Worm (Caenorhabditis elegans) whole organism, young adult: ENCODE measurements around the gene F25B5.3.
A peak's percentile ranks its signal among the peaks of the same experiment; 100 is the strongest.

ENCODE experiments used
- B0019.2 ChIP-seq: fragments of 200-800 bp; sonication (Bioruptor generic); conservative IDR thresholded peaks from 2 replicates; pipeline ENCODE4 v1.3.6; 2022; ENCODE audit warnings: missing genetic modification reagents, missing genetic modification characterization, missing compliant biosample characterization
- B0261.1 ChIP-seq: sonication (generic microtip); optimal IDR thresholded peaks from 2 replicates; lab custom pipeline; 2016; ENCODE audit warnings: mild to moderate bottlenecking, missing genetic modification characterization, moderate library complexity, missing compliant biosample characterization
- D2030.7 ChIP-seq: fragments of 200-800 bp; sonication (Bioruptor generic); IDR thresholded peaks from 2 replicates; pipeline ENCODE4 v1.3.6; 2022; ENCODE audit warnings: missing genetic modification reagents, missing genetic modification characterization, missing compliant biosample characterization
- F33H1.4 ChIP-seq: fragments of 200-800 bp; sonication (Bioruptor generic); IDR thresholded peaks from 2 replicates; pipeline ENCODE4 v1.3.6; 2022; ENCODE audit warnings: missing genetic modification reagents, missing genetic modification characterization, missing compliant biosample characterization
- F49E8.2 ChIP-seq: sonication (generic microtip); optimal IDR thresholded peaks from 3 replicates; lab custom pipeline; 2017; ENCODE audit warnings: missing genetic modification characterization, mild to moderate bottlenecking, missing compliant biosample characterization, antibody characterized with exemption, moderate library complexity; ENCODE audit not compliant: insufficient read depth
- F55B11.4 ChIP-seq: sonication (generic microtip); optimal IDR thresholded peaks from 2 replicates; lab custom pipeline; 2016; ENCODE audit warnings: missing compliant biosample characterization, missing genetic modification characterization, borderline replicate concordance; ENCODE audit not compliant: insufficient read depth
- T26A5.8 ChIP-seq: sonication (generic microtip); optimal IDR thresholded peaks from 2 replicates; lab custom pipeline; 2016; ENCODE audit warnings: missing genetic modification characterization, missing compliant biosample characterization
- Y67H2A.10 ChIP-seq: fragments of 200-800 bp; sonication (Bioruptor generic); conservative IDR thresholded peaks from 2 replicates; pipeline ENCODE4 v1.3.6; 2022; ENCODE audit warnings: missing genetic modification reagents, missing genetic modification characterization, missing compliant biosample characterization
- Y79H2A.3 ChIP-seq: fragments of 200-800 bp; sonication (Bioruptor generic); conservative IDR thresholded peaks from 2 replicates; pipeline ENCODE4 v1.3.6; 2022; ENCODE audit warnings: missing genetic modification reagents, missing genetic modification characterization, missing compliant biosample characterization
- Y95B8A.8 ChIP-seq: fragments of 200-800 bp; sonication (Bioruptor generic); IDR thresholded peaks from 2 replicates; pipeline ENCODE4 v1.3.6; 2022; ENCODE audit warnings: missing genetic modification reagents, missing genetic modification characterization, missing compliant biosample characterization
- ZK185.1 ChIP-seq: sonication (generic microtip); optimal IDR thresholded peaks from 2 replicates; lab custom pipeline; 2016; ENCODE audit warnings: mild to moderate bottlenecking, missing genetic modification characterization, missing compliant biosample characterization; ENCODE audit not compliant: poor library complexity, severe bottlenecking
- aptf-3 ChIP-seq: fragments of 200-800 bp; sonication (Bioruptor generic); IDR thresholded peaks from 2 replicates; pipeline ENCODE4 v1.3.6; 2022; ENCODE audit warnings: missing genetic modification characterization, missing compliant biosample characterization
- atf-7 ChIP-seq: sonication (generic microtip); optimal IDR thresholded peaks from 2 replicates; lab custom pipeline; 2017; ENCODE audit warnings: mild to moderate bottlenecking, missing genetic modification characterization, missing compliant biosample characterization
- ceh-100 ChIP-seq: fragments of 200-800 bp; sonication (Bioruptor generic); IDR thresholded peaks from 2 replicates; pipeline ENCODE4 v1.3.6; 2022; ENCODE audit warnings: missing genetic modification reagents, missing genetic modification characterization, missing compliant biosample characterization
- ceh-40 ChIP-seq: fragments of 200-800 bp; sonication (Bioruptor generic); IDR thresholded peaks from 2 replicates; pipeline ENCODE4 v1.3.6; 2022; ENCODE audit warnings: missing genetic modification characterization, missing compliant biosample characterization
- dpff-1 ChIP-seq: sonication (generic microtip); optimal IDR thresholded peaks from 2 replicates; lab custom pipeline; 2017; ENCODE audit warnings: mild to moderate bottlenecking, missing genetic modification characterization, missing compliant biosample characterization
- dpl-1 ChIP-seq: fragments of 150-350 bp; optimal IDR thresholded peaks from 2 replicates; lab custom pipeline; 2014; ENCODE audit warnings: missing biosample characterization, missing genetic modification reagents, missing genetic modification characterization
- efl-1 ChIP-seq: fragments of 150-350 bp; optimal IDR thresholded peaks from 2 replicates; lab custom pipeline; 2014; ENCODE audit warnings: missing biosample characterization, missing genetic modification reagents, missing genetic modification characterization
- egrh-3 ChIP-seq: fragments of 200-800 bp; sonication (Bioruptor generic); IDR thresholded peaks from 2 replicates; pipeline ENCODE4 v1.3.6; 2022; ENCODE audit warnings: missing genetic modification reagents, missing genetic modification characterization, missing compliant biosample characterization
- hsf-1 ChIP-seq: fragments of 200-800 bp; sonication (Bioruptor generic); IDR thresholded peaks from 2 replicates; pipeline ENCODE4 v1.3.6; 2022; ENCODE audit warnings: missing genetic modification reagents, missing genetic modification characterization, missing compliant biosample characterization
- lag-1 ChIP-seq: fragments of 200-800 bp; sonication (Bioruptor generic); IDR thresholded peaks from 2 replicates; pipeline ENCODE4 v1.3.6; 2022; ENCODE audit warnings: missing genetic modification reagents, missing genetic modification characterization, missing compliant biosample characterization
- lin-35 ChIP-seq, 3 experiments: fragments of 150-350 bp in 2 of 3; sonication (generic microtip) in 1 of 3; optimal IDR thresholded peaks; 2 replicates each; lab custom pipeline; 2014 to 2018; ENCODE audit warnings: missing biosample characterization in 3 of 3, missing genetic modification characterization in 3 of 3, missing genetic modification reagents in 3 of 3
- lin-40 ChIP-seq: sonication (generic microtip); optimal IDR thresholded peaks from 2 replicates; lab custom pipeline; 2016; ENCODE audit warnings: missing genetic modification characterization, mild to moderate bottlenecking, missing compliant biosample characterization, missing genotype, missing genetic modification reagents
- lin-54 ChIP-seq: fragments of 200-800 bp; sonication (Bioruptor generic); optimal IDR thresholded peaks from 2 replicates; lab custom pipeline; 2018; ENCODE audit warnings: mild to moderate bottlenecking, missing genetic modification characterization, missing compliant biosample characterization
- lir-1 ChIP-seq: fragments of 200-800 bp; sonication (Bioruptor generic); conservative IDR thresholded peaks from 2 replicates; pipeline ENCODE4 v1.3.6; 2022; ENCODE audit warnings: missing genetic modification reagents, missing genetic modification characterization, missing compliant biosample characterization
- lsl-1 ChIP-seq: fragments of 200-800 bp; sonication (Bioruptor generic); optimal IDR thresholded peaks from 2 replicates; lab custom pipeline; 2018; ENCODE audit warnings: mild to moderate bottlenecking, missing genetic modification characterization, moderate library complexity, missing compliant biosample characterization
- lsy-27 ChIP-seq: sonication (generic microtip); optimal IDR thresholded peaks from 2 replicates; lab custom pipeline; 2017; ENCODE audit warnings: missing genetic modification characterization, mild to moderate bottlenecking, missing compliant biosample characterization, antibody characterized with exemption, missing genotype, borderline replicate concordance; ENCODE audit not compliant: insufficient read depth
- madf-6 ChIP-seq: fragments of 200-800 bp; sonication (Bioruptor generic); IDR thresholded peaks from 2 replicates; pipeline ENCODE4 v1.3.6; 2022; ENCODE audit warnings: missing genetic modification reagents, missing genetic modification characterization, missing compliant biosample characterization
- mel-28 ChIP-seq: sonication (generic microtip); optimal IDR thresholded peaks from 2 replicates; lab custom pipeline; 2016; ENCODE audit warnings: borderline replicate concordance, mild to moderate bottlenecking, missing genetic modification characterization, missing compliant biosample characterization
- mes-4 ChIP-seq: sonication (generic microtip); optimal IDR thresholded peaks from 2 replicates; lab custom pipeline; 2016; ENCODE audit warnings: missing genotype, missing genetic modification characterization, missing compliant biosample characterization
- mxl-1 ChIP-seq: sonication (generic microtip); optimal IDR thresholded peaks from 2 replicates; lab custom pipeline; 2016; ENCODE audit warnings: missing genetic modification characterization, missing compliant biosample characterization
- nhr-120 ChIP-seq: fragments of 200-800 bp; sonication (Bioruptor generic); IDR thresholded peaks from 2 replicates; pipeline ENCODE4 v1.3.6; 2022; ENCODE audit warnings: missing genetic modification characterization, missing compliant biosample characterization
- nhr-80 ChIP-seq: sonication (generic microtip); optimal IDR thresholded peaks from 2 replicates; lab custom pipeline; 2016; ENCODE audit warnings: missing genetic modification characterization, missing compliant biosample characterization
- nhr-90 ChIP-seq: sonication (generic microtip); optimal IDR thresholded peaks from 2 replicates; lab custom pipeline; 2016; ENCODE audit warnings: missing genotype, mild to moderate bottlenecking, missing genetic modification characterization, missing compliant biosample characterization
- pha-4 ChIP-seq: fragments of 150-350 bp; sonication (generic microtip); optimal IDR thresholded peaks from 2 replicates; lab custom pipeline; 2014; ENCODE audit warnings: missing biosample characterization, missing genetic modification reagents, missing genetic modification characterization
- rec-8 ChIP-seq, 2 experiments: sonication (generic microtip); optimal IDR thresholded peaks; 2 replicates each; lab custom pipeline; 2016; ENCODE audit warnings: mild to moderate bottlenecking in 2 of 2, missing genetic modification characterization in 2 of 2, missing genetic modification reagents in 2 of 2, missing genotype in 2 of 2, missing biosample characterization in 1 of 2, missing compliant biosample characterization in 1 of 2, moderate library complexity in 1 of 2
- repo-1 ChIP-seq: sonication (generic microtip); optimal IDR thresholded peaks from 2 replicates; lab custom pipeline; 2017; ENCODE audit warnings: mild to moderate bottlenecking, missing genetic modification characterization, missing compliant biosample characterization
- sdz-38 ChIP-seq: sonication (generic microtip); optimal IDR thresholded peaks from 2 replicates; lab custom pipeline; 2016; ENCODE audit warnings: missing genotype, missing genetic modification characterization, missing compliant biosample characterization
- snpc-3.4 ChIP-seq: sonication (generic microtip); optimal IDR thresholded peaks from 2 replicates; lab custom pipeline; 2017; ENCODE audit warnings: missing genetic modification characterization, mild to moderate bottlenecking, missing compliant biosample characterization, antibody characterized with exemption, moderate library complexity, missing genotype, missing genetic modification reagents
- unc-130 ChIP-seq: sonication (generic microtip); optimal IDR thresholded peaks from 2 replicates; lab custom pipeline; 2016; ENCODE audit warnings: missing genetic modification reagents, missing genetic modification characterization, missing compliant biosample characterization
- unc-62 ChIP-seq: fragments of 150-350 bp; optimal IDR thresholded peaks from 2 replicates; lab custom pipeline; 2014; ENCODE audit warnings: missing biosample characterization, missing genetic modification reagents, missing genetic modification characterization
- xnd-1 ChIP-seq: sonication (generic microtip); optimal IDR thresholded peaks from 2 replicates; lab custom pipeline; 2016; ENCODE audit warnings: missing genotype, missing genetic modification reagents, missing genetic modification characterization, missing compliant biosample characterization
- zim-3 ChIP-seq: sonication (generic microtip); optimal IDR thresholded peaks from 2 replicates; lab custom pipeline; 2017; ENCODE audit warnings: mild to moderate bottlenecking, missing genetic modification characterization, moderate library complexity, missing compliant biosample characterization
- ztf-18 ChIP-seq: sonication (generic microtip); optimal IDR thresholded peaks from 2 replicates; lab custom pipeline; 2016; ENCODE audit warnings: missing genotype, mild to moderate bottlenecking, missing genetic modification characterization, missing compliant biosample characterization
- ztf-22 ChIP-seq: fragments of 200-800 bp; sonication (Bioruptor generic); optimal IDR thresholded peaks from 2 replicates; lab custom pipeline; 2018; ENCODE audit warnings: mild to moderate bottlenecking, missing genetic modification characterization, moderate library complexity, missing compliant biosample characterization
- ztf-26 ChIP-seq: sonication (generic microtip); optimal IDR thresholded peaks from 2 replicates; lab custom pipeline; 2017; ENCODE audit warnings: missing genetic modification characterization, missing compliant biosample characterization
- ztf-28 ChIP-seq: fragments of 200-800 bp; sonication (Bioruptor generic); IDR thresholded peaks from 2 replicates; pipeline ENCODE4 v1.3.6; 2022; ENCODE audit warnings: missing genetic modification reagents, missing genetic modification characterization, missing compliant biosample characterization
- ztf-3 ChIP-seq: fragments of 200-800 bp; sonication (Bioruptor generic); optimal IDR thresholded peaks from 2 replicates; lab custom pipeline; 2018; ENCODE audit warnings: mild to moderate bottlenecking, missing genetic modification characterization, missing compliant biosample characterization

Gene F25B5.3

DNA sequence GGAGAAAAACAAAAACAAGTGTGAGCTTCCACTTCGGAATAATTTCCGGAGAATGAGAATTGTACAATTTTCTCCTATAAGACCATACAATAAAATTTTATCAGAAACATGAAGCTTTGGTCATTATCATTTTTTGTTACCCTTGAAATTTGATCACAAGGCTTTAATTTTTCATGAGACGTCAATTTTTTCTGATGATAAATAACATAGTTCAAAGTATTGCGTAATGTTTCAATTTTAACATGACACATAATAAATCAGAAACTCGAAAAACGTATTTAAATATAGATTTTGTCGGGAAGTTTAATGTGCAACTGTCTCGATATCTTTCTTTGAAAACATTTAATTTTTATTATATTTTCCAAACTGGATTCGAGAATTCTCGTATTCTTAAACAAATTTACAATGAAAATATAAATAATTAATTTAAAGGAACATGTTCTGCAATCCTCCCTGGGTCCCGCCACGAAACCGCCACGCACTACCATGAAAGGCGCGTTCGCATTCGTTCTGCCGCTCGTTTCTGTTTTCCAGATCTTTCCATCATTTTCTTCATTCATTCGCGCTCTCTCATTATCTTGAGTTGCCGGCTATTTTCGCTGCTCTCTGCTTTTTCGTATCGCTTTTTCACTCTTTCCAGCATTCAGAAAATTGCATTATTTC, 9.8 kb upstream of the F25B5.3 start (continued):
- TF ChIP-seq zim-3 (tag; lab: Kevin White, UChicago) = no peak
- TF ChIP-seq repo-1 (tag; lab: Kevin White, UChicago) = no peak
- TF ChIP-seq lag-1 = no peak
- no peak for TF ChIP-seq lsy-27 (tag; lab: Kevin White, UChicago)
- TF ChIP-seq nhr-90 (tag; lab: Kevin White, UChicago) = no peak
- peak; percentile 78 for TF ChIP-seq snpc-3.4 (tag; lab: Kevin White, UChicago)
- TF ChIP-seq Y95B8A.8 (GFP tag; lab: Robert Waterston, UW) = peak; percentile 89
- TF ChIP-seq ZK185.1 (tag; lab: Kevin White, UChicago) = no peak
- TF ChIP-seq lin-54 (GFP tag; lab: Kevin White, UChicago) = peak; percentile 75
- TF ChIP-seq efl-1 (GFP tag; lab: Kevin White, UChicago) = peak; percentile 93
- no peak for TF ChIP-seq ztf-18 (tag; lab: Kevin White, UChicago)
- TF ChIP-seq F33H1.4 (GFP tag; lab: Robert Waterston, UW) = peak; percentile 96
- no peak for TF ChIP-seq mel-28 (tag; lab: Kevin White, UChicago)
- no peak for TF ChIP-seq aptf-3 (GFP tag; lab: Robert Waterston, UW)
- TF ChIP-seq B0261.1 = no peak
- no peak for TF ChIP-seq ceh-40 (GFP tag; lab: Robert Waterston, UW)
- no peak for TF ChIP-seq ztf-28 (GFP tag; lab: Robert Waterston, UW)
- TF ChIP-seq nhr-80 = peak; percentile 46
- TF ChIP-seq rec-8 (tag; optimal IDR thresholded peaks at IDR 0.05; lab: Kevin White, UChicago) = no peak
- no peak for TF ChIP-seq sdz-38 (tag; lab: Kevin White, UChicago)
- TF ChIP-seq atf-7 (tag; lab: Kevin White, UChicago) = no peak
- peak; percentile 98 for TF ChIP-seq hsf-1 (GFP tag; lab: Robert Waterston, UW)
- TF ChIP-seq ceh-100 (GFP tag; lab: Robert Waterston, UW) = no peak
- TF ChIP-seq lsl-1 = peak; percentile 89
- peak; percentile 75 for TF ChIP-seq unc-130 (GFP tag; lab: Kevin White, UChicago)
- 0 out of 2 replicates have a peak, but pooled peaks have one; percentile 5 for TF ChIP-seq lir-1 (GFP tag; lab: Robert Waterston, UW)
- TF ChIP-seq mxl-1 (tag; lab: Kevin White, UChicago) = no peak
- TF ChIP-seq dpl-1 = peak; percentile 75
- TF ChIP-seq F55B11.4 (tag; lab: Kevin White, UChicago) = no peak
- TF ChIP-seq madf-6 (GFP tag; lab: Robert Waterston, UW) = peak; percentile 95; the same call in 1 of the 2 replicates
- peak; percentile 86 for TF ChIP-seq xnd-1 (tag; lab: Kevin White, UChicago)
- TF ChIP-seq mes-4 (tag; lab: Kevin White, UChicago) = no peak
- TF ChIP-seq lin-35 (GFP tag; optimal IDR thresholded peaks at IDR 0.05; lab: Kevin White, UChicago) = peak in 1 of 3 experiments; percentile 35
- TF ChIP-seq ztf-3 (GFP tag; lab: Kevin White, UChicago) = no peak
- TF ChIP-seq B0019.2 = peak; percentile 74
- TF ChIP-seq F49E8.2 (tag; lab: Kevin White, UChicago) = peak; percentile 52
- no peak for TF ChIP-seq lin-40 (tag; lab: Kevin White, UChicago)
- TF ChIP-seq ztf-26 = no peak
- peak; percentile 87 for TF ChIP-seq unc-62
- TF ChIP-seq Y79H2A.3 (GFP tag; lab: Robert Waterston, UW) = no peak
- TF ChIP-seq Y67H2A.10 (GFP tag; lab: Robert Waterston, UW) = peak; percentile 71
- TF ChIP-seq D2030.7 (GFP tag; lab: Robert Waterston, UW) = peak; percentile 88
- peak; percentile 35; the same call in 1 of the 2 replicates for TF ChIP-seq egrh-3
- no peak for TF ChIP-seq T26A5.8 (tag; lab: Kevin White, UChicago)
- no peak for TF ChIP-seq dpff-1 (tag; lab: Kevin White, UChicago)
- no peak for TF ChIP-seq nhr-120
- no peak for TF ChIP-seq pha-4
- TF ChIP-seq ztf-22 (GFP tag; lab: Kevin White, UChicago) = no peak
